Worm (Caenorhabditis elegans) whole organism, L4/young adult: ENCODE results near the gene C40A11.7.

Experiments
- dao-5 ChIP-seq: sonication (generic microtip); optimal IDR thresholded peaks from 2 replicates; lab custom pipeline; 2016; ENCODE audit warnings: missing genotype, missing genetic modification characterization, moderate library complexity, missing compliant biosample characterization
- him-1 ChIP-seq: sonication (generic microtip); optimal IDR thresholded peaks from 2 replicates; lab custom pipeline; 2016; ENCODE audit warnings: missing genotype, missing genetic modification reagents, missing genetic modification characterization, missing compliant biosample characterization

ce11 chrII:2150485-2150985 lies at the start of gene C40A11.7, which contains the start of gene C40A11.8:
- no peak for TF ChIP-seq him-1 (tag; lab: Kevin White, UChicago)
- no peak for TF ChIP-seq dao-5 (tag; lab: Kevin White, UChicago)
